Worm (Caenorhabditis elegans): ENCODE results near the gene ulp-3.

The ulp-3 gene

ce11 chrIV:1969353-1969752, 5.9 kb downstream of the ulp-3 start, which contains the start of gene Y48A5A.3 (continued):
- TF ChIP-seq pbrm-1 (GFP tag; IDR thresholded peaks at IDR 0.05) (no peak), hsf-1 (GFP tag; IDR thresholded peaks at IDR 0.05) (no peak), athp-1 (tag; optimal IDR thresholded peaks at IDR 0.05) (no peak), mxl-1 (tag; optimal IDR thresholded peaks at IDR 0.05) (no peak), xnd-1 (tag; optimal IDR thresholded peaks at IDR 0.05) (no peak)

ce11 chrIV:1970158-1970557, 6.7 kb downstream of the ulp-3 start:
- TF ChIP-seq ceh-40 (GFP tag; IDR thresholded peaks at IDR 0.05) = no peak
- TF ChIP-seq B0261.1 (tag; optimal IDR thresholded peaks at IDR 0.05) = no peak
- no peak for TF ChIP-seq Y53F4B.3 (GFP tag; IDR thresholded peaks at IDR 0.05)
- TF ChIP-seq T07F8.4 (tag; optimal IDR thresholded peaks at IDR 0.05) = no peak
- TF ChIP-seq dpl-1 (GFP tag; optimal IDR thresholded peaks at IDR 0.05) = no peak
- TF ChIP-seq lin-35 (GFP tag; optimal IDR thresholded peaks at IDR 0.05) = no peak
- no peak for TF ChIP-seq madf-10 (tag; optimal IDR thresholded peaks at IDR 0.05)
- no peak for TF ChIP-seq F33H1.4 (GFP tag; IDR thresholded peaks at IDR 0.05)
- no peak for TF ChIP-seq atf-7 (tag; optimal IDR thresholded peaks at IDR 0.05)
- no peak for TF ChIP-seq hlh-12 (tag; optimal IDR thresholded peaks at IDR 0.05)
- TF ChIP-seq die-1 (tag; optimal IDR thresholded peaks at IDR 0.05) = no peak
- TF ChIP-seq B0336.3 (GFP tag; IDR thresholded peaks at IDR 0.05) = no peak
- TF ChIP-seq ceh-58 (GFP tag; IDR thresholded peaks at IDR 0.05) = no peak
- TF ChIP-seq sdz-38 (tag; optimal IDR thresholded peaks at IDR 0.05) = no peak
- TF ChIP-seq madf-8 (GFP tag; conservative IDR thresholded peaks at IDR 0.05) = 0 out of 2 replicates have a peak, but pooled peaks have one; percentile 11
- TF ChIP-seq efl-1 (GFP tag; optimal IDR thresholded peaks at IDR 0.05) = peak; percentile 41
- no peak for TF ChIP-seq B0035.1 (tag; optimal IDR thresholded peaks at IDR 0.05)
- TF ChIP-seq lin-40 (tag; optimal IDR thresholded peaks at IDR 0.05) = no peak
- no peak for TF ChIP-seq aptf-3 (GFP tag; IDR thresholded peaks at IDR 0.05)
- no peak for TF ChIP-seq F57C9.4 (tag; optimal IDR thresholded peaks at IDR 0.05)
- no peak for TF ChIP-seq F49E8.2 (tag; optimal IDR thresholded peaks at IDR 0.05; ENCODE audit: insufficient read depth)
- TF ChIP-seq bed-1 (GFP tag; IDR thresholded peaks at IDR 0.05) = no peak
- TF ChIP-seq zim-3 (tag; optimal IDR thresholded peaks at IDR 0.05) = no peak
- no peak for TF ChIP-seq lag-1 (GFP tag; IDR thresholded peaks at IDR 0.05)
- TF ChIP-seq attf-3 (GFP tag; conservative IDR thresholded peaks at IDR 0.05) = peak; percentile 75
- no peak for TF ChIP-seq pha-4 (tag; optimal IDR thresholded peaks at IDR 0.05)
- TF ChIP-seq Y79H2A.3 (GFP tag; conservative IDR thresholded peaks at IDR 0.05) = no peak
- no peak for TF ChIP-seq nfya-1 (tag; optimal IDR thresholded peaks at IDR 0.05; ENCODE audit: borderline replicate concordance, insufficient read depth)
- TF ChIP-seq chd-7 (tag; optimal IDR thresholded peaks at IDR 0.05) = no peak
- no peak for TF ChIP-seq ztf-22 (GFP tag; optimal IDR thresholded peaks at IDR 0.05)
- TF ChIP-seq ceh-100 (GFP tag; IDR thresholded peaks at IDR 0.05) = no peak
- no peak for TF ChIP-seq hmg-1.2 (GFP tag; IDR thresholded peaks at IDR 0.05)
- TF ChIP-seq ccch-3 (GFP tag; optimal IDR thresholded peaks at IDR 0.05) = no peak
- TF ChIP-seq fkh-3 (tag; optimal IDR thresholded peaks at IDR 0.05) = no peak
- no peak for TF ChIP-seq lsy-27 (tag; optimal IDR thresholded peaks at IDR 0.05; ENCODE audit: borderline replicate concordance, insufficient read depth)
- no peak for TF ChIP-seq let-526 (GFP tag; IDR thresholded peaks at IDR 0.05)
- TF ChIP-seq madf-6 (GFP tag; IDR thresholded peaks at IDR 0.05) = peak; percentile 8; the same call in 1 of the 2 replicates
- TF ChIP-seq hmg-20 (GFP tag; IDR thresholded peaks at IDR 0.05) = no peak
- 0 out of 2 replicates have a peak, but pooled peaks have one; percentile 18 for TF ChIP-seq ceh-91 (GFP tag; IDR thresholded peaks at IDR 0.05)
- TF ChIP-seq Y67H2A.10 (GFP tag; conservative IDR thresholded peaks at IDR 0.05) = no peak
- TF ChIP-seq hlh-26 (GFP tag; conservative IDR thresholded peaks at IDR 0.05) = no peak
